Worm (Caenorhabditis elegans) whole organism, L1 larva: ENCODE measurements around the gene R02E4.3.
A peak's percentile ranks its signal among the peaks of the same experiment; 100 is the strongest.

ENCODE experiments used
- C04F5.9 ChIP-seq: sonication (generic microtip); optimal IDR thresholded peaks from 2 replicates; lab custom pipeline; 2016; ENCODE audit warnings: missing genetic modification characterization, missing compliant biosample characterization
- C16A3.4 ChIP-seq: fragments of 150-350 bp; optimal IDR thresholded peaks from 2 replicates; lab custom pipeline; 2014; ENCODE audit warnings: missing biosample characterization, missing genetic modification characterization
- F16B12.6 ChIP-seq: fragments of 150-350 bp; optimal IDR thresholded peaks from 2 replicates; lab custom pipeline; 2014; ENCODE audit warnings: missing biosample characterization, missing genetic modification characterization
- aha-1 ChIP-seq: fragments of 150-350 bp; optimal IDR thresholded peaks from 2 replicates; lab custom pipeline; 2014; ENCODE audit warnings: missing biosample characterization, missing genetic modification characterization
- alr-1 ChIP-seq: fragments of 200-800 bp; sonication (Bioruptor generic); optimal IDR thresholded peaks from 2 replicates; lab custom pipeline; 2018; ENCODE audit warnings: borderline replicate concordance, mild to moderate bottlenecking, missing genetic modification characterization, missing compliant biosample characterization
- aly-2 ChIP-seq: fragments of 150-350 bp; optimal IDR thresholded peaks from 2 replicates; lab custom pipeline; 2014; ENCODE audit warnings: missing biosample characterization, missing genetic modification characterization
- blmp-1 ChIP-seq: fragments of 150-350 bp; optimal IDR thresholded peaks from 2 replicates; lab custom pipeline; 2014; ENCODE audit warnings: missing biosample characterization, missing genetic modification characterization
- ceh-63 ChIP-seq: fragments of 200-800 bp; sonication (Bioruptor generic); optimal IDR thresholded peaks from 2 replicates; lab custom pipeline; 2018; ENCODE audit warnings: mild to moderate bottlenecking, missing genetic modification characterization, missing compliant biosample characterization
- ceh-8 ChIP-seq: fragments of 200-800 bp; sonication (Bioruptor generic); optimal IDR thresholded peaks from 2 replicates; lab custom pipeline; 2018; ENCODE audit warnings: mild to moderate bottlenecking, missing genetic modification characterization, moderate library complexity, missing compliant biosample characterization
- ceh-82 ChIP-seq, 3 experiments: fragments of 150-350 bp in 1 of 3; sonication (generic microtip) in 2 of 3; optimal IDR thresholded peaks; 2 replicates each; lab custom pipeline; 2014 to 2017; ENCODE audit warnings: missing biosample characterization in 3 of 3, missing genetic modification characterization in 3 of 3
- ceh-88 ChIP-seq: fragments of 200-800 bp; sonication (Bioruptor generic); IDR thresholded peaks from 2 replicates; pipeline ENCODE4 v1.3.6; 2022; ENCODE audit warnings: missing genetic modification characterization, missing compliant biosample characterization
- dpl-1 ChIP-seq, 3 experiments: fragments of 150-350 bp in 2 of 3; sonication (generic microtip) in 1 of 3; optimal IDR thresholded peaks; 2 replicates each; lab custom pipeline; 2014 to 2017; ENCODE audit warnings: missing biosample characterization in 3 of 3, missing genetic modification characterization in 3 of 3, missing genetic modification reagents in 3 of 3
- dsc-1 ChIP-seq: sonication (generic microtip); optimal IDR thresholded peaks from 2 replicates; lab custom pipeline; 2016; ENCODE audit warnings: mild to moderate bottlenecking, missing genetic modification characterization, missing compliant biosample characterization
- efl-3 ChIP-seq: fragments of 200-800 bp; sonication (Bioruptor generic); optimal IDR thresholded peaks from 2 replicates; lab custom pipeline; 2018; ENCODE audit warnings: mild to moderate bottlenecking, missing genetic modification characterization, missing compliant biosample characterization
- egl-13 ChIP-seq: sonication (generic microtip); optimal IDR thresholded peaks from 2 replicates; lab custom pipeline; 2016; ENCODE audit warnings: missing genotype, missing genetic modification reagents, missing genetic modification characterization, missing compliant biosample characterization
- egl-27 ChIP-seq, 2 experiments: fragments of 150-350 bp in 1 of 2; sonication (generic microtip); optimal IDR thresholded peaks; 3 replicates each; lab custom pipeline; 2017 to 2018; ENCODE audit warnings: missing biosample characterization in 2 of 2, missing genetic modification characterization in 2 of 2, missing genetic modification reagents in 2 of 2
- fkh-10 ChIP-seq: sonication (generic microtip); optimal IDR thresholded peaks from 2 replicates; lab custom pipeline; 2017; ENCODE audit warnings: missing biosample characterization, missing genetic modification reagents, missing genetic modification characterization
- fkh-4 ChIP-seq: sonication (generic microtip); optimal IDR thresholded peaks from 2 replicates; lab custom pipeline; 2016; ENCODE audit warnings: missing compliant biosample characterization, missing genetic modification characterization, borderline replicate concordance
- fkh-8 ChIP-seq: sonication (generic microtip); optimal IDR thresholded peaks from 2 replicates; lab custom pipeline; 2016; ENCODE audit warnings: mild to moderate bottlenecking, missing genetic modification characterization, missing compliant biosample characterization
- hlh-4 ChIP-seq: sonication (generic microtip); optimal IDR thresholded peaks from 2 replicates; lab custom pipeline; 2016; ENCODE audit warnings: mild to moderate bottlenecking, missing genetic modification characterization, missing compliant biosample characterization
- hpl-2 ChIP-seq: fragments of 150-350 bp; optimal IDR thresholded peaks from 2 replicates; lab custom pipeline; 2014; ENCODE audit warnings: missing biosample characterization, missing genetic modification reagents, missing genetic modification characterization
- irx-1 ChIP-seq: sonication (generic microtip); optimal IDR thresholded peaks from 2 replicates; lab custom pipeline; 2016; ENCODE audit warnings: missing genetic modification characterization, missing compliant biosample characterization
- isw-1 ChIP-seq: fragments of 200-800 bp; sonication (Bioruptor generic); IDR thresholded peaks from 2 replicates; pipeline ENCODE4 v1.3.6; 2022; ENCODE audit warnings: missing genetic modification characterization, missing compliant biosample characterization
- lin-13 ChIP-seq: fragments of 150-350 bp; optimal IDR thresholded peaks from 2 replicates; lab custom pipeline; 2014; ENCODE audit warnings: missing biosample characterization, missing genetic modification reagents, missing genetic modification characterization
- lir-3 ChIP-seq: sonication (generic microtip); optimal IDR thresholded peaks from 2 replicates; lab custom pipeline; 2016; ENCODE audit warnings: mild to moderate bottlenecking, missing genetic modification characterization, moderate library complexity, missing compliant biosample characterization; ENCODE audit not compliant: poor library complexity
- lsy-2 ChIP-seq, 2 experiments: fragments of 150-350 bp; optimal IDR thresholded peaks; 2 replicates each; lab custom pipeline; 2014; ENCODE audit warnings: missing biosample characterization in 2 of 2, missing genetic modification characterization in 2 of 2
- mep-1 ChIP-seq: fragments of 150-350 bp; optimal IDR thresholded peaks from 2 replicates; lab custom pipeline; 2014; ENCODE audit warnings: missing biosample characterization, missing genetic modification characterization
- nhr-11 ChIP-seq: fragments of 150-350 bp; optimal IDR thresholded peaks from 2 replicates; lab custom pipeline; 2014; ENCODE audit warnings: missing biosample characterization, missing genetic modification characterization
- nhr-19 ChIP-seq: fragments of 200-800 bp; sonication (Bioruptor generic); conservative IDR thresholded peaks from 2 replicates; pipeline ENCODE4 v1.3.6; 2022; ENCODE audit warnings: missing genetic modification characterization, missing compliant biosample characterization
- nhr-71 ChIP-seq: sonication (generic microtip); optimal IDR thresholded peaks from 2 replicates; lab custom pipeline; 2016; ENCODE audit warnings: mild to moderate bottlenecking, missing genetic modification characterization, moderate library complexity, missing compliant biosample characterization
- nhr-77 ChIP-seq: fragments of 150-350 bp; optimal IDR thresholded peaks from 2 replicates; lab custom pipeline; 2014; ENCODE audit warnings: missing biosample characterization, missing genetic modification characterization
- nhr-84 ChIP-seq: sonication (generic microtip); optimal IDR thresholded peaks from 2 replicates; lab custom pipeline; 2017; ENCODE audit warnings: missing biosample characterization, missing genetic modification characterization
- nhr-90 ChIP-seq: sonication (generic microtip); optimal IDR thresholded peaks from 2 replicates; lab custom pipeline; 2016; ENCODE audit warnings: mild to moderate bottlenecking, missing genetic modification characterization, missing compliant biosample characterization; ENCODE audit not compliant: poor library complexity
- rnt-1 ChIP-seq: sonication (generic microtip); optimal IDR thresholded peaks from 2 replicates; lab custom pipeline; 2016; ENCODE audit warnings: mild to moderate bottlenecking, missing genetic modification characterization, moderate library complexity, missing compliant biosample characterization
- snpc-4 ChIP-seq: fragments of 150-350 bp; optimal IDR thresholded peaks from 2 replicates; lab custom pipeline; 2014; ENCODE audit warnings: missing biosample characterization, missing genetic modification characterization
- snu-23 ChIP-seq: sonication (generic microtip); optimal IDR thresholded peaks from 2 replicates; lab custom pipeline; 2016; ENCODE audit warnings: missing genetic modification characterization, missing compliant biosample characterization
- swsn-7 ChIP-seq: sonication (generic microtip); optimal IDR thresholded peaks from 2 replicates; lab custom pipeline; 2016; ENCODE audit warnings: missing genetic modification characterization, missing compliant biosample characterization
- tlp-1 ChIP-seq: fragments of 150-350 bp; optimal IDR thresholded peaks from 2 replicates; lab custom pipeline; 2014; ENCODE audit warnings: missing biosample characterization, missing genetic modification characterization
- unc-130 ChIP-seq: fragments of 150-350 bp; optimal IDR thresholded peaks from 2 replicates; lab custom pipeline; 2017; ENCODE audit warnings: missing biosample characterization, missing genetic modification characterization, inconsistent platforms
- unc-30 ChIP-seq: sonication (generic microtip); optimal IDR thresholded peaks from 2 replicates; lab custom pipeline; 2017; ENCODE audit warnings: missing biosample characterization, missing genetic modification characterization
- unc-86 ChIP-seq: sonication (generic microtip); optimal IDR thresholded peaks from 2 replicates; lab custom pipeline; 2016; ENCODE audit warnings: missing genetic modification characterization, missing compliant biosample characterization
- unc-98 ChIP-seq: fragments of 200-800 bp; sonication (Bioruptor generic); IDR thresholded peaks from 2 replicates; pipeline ENCODE4 v1.3.6; 2022; ENCODE audit warnings: missing genetic modification characterization, missing compliant biosample characterization
- vab-15 ChIP-seq: sonication (generic microtip); optimal IDR thresholded peaks from 2 replicates; lab custom pipeline; 2017; ENCODE audit warnings: missing genotype, mild to moderate bottlenecking, missing genetic modification characterization, missing compliant biosample characterization
- xbp-1 ChIP-seq: sonication (generic microtip); optimal IDR thresholded peaks from 2 replicates; lab custom pipeline; 2016; ENCODE audit warnings: missing genetic modification characterization, missing compliant biosample characterization
- zip-4 ChIP-seq: fragments of 200-800 bp; sonication (Bioruptor generic); optimal IDR thresholded peaks from 2 replicates; lab custom pipeline; 2018; ENCODE audit warnings: mild to moderate bottlenecking, missing genetic modification characterization, moderate library complexity, missing compliant biosample characterization
- ztf-11 ChIP-seq, 2 experiments: sonication (generic microtip); optimal IDR thresholded peaks; 2 replicates each; lab custom pipeline; 2016 to 2017; ENCODE audit warnings: missing genetic modification characterization in 2 of 2, missing biosample characterization in 1 of 2, missing compliant biosample characterization in 1 of 2
- ztf-4 ChIP-seq: fragments of 150-350 bp; optimal IDR thresholded peaks from 2 replicates; lab custom pipeline; 2014; ENCODE audit warnings: missing biosample characterization, missing genetic modification characterization

Gene R02E4.3

DNA sequence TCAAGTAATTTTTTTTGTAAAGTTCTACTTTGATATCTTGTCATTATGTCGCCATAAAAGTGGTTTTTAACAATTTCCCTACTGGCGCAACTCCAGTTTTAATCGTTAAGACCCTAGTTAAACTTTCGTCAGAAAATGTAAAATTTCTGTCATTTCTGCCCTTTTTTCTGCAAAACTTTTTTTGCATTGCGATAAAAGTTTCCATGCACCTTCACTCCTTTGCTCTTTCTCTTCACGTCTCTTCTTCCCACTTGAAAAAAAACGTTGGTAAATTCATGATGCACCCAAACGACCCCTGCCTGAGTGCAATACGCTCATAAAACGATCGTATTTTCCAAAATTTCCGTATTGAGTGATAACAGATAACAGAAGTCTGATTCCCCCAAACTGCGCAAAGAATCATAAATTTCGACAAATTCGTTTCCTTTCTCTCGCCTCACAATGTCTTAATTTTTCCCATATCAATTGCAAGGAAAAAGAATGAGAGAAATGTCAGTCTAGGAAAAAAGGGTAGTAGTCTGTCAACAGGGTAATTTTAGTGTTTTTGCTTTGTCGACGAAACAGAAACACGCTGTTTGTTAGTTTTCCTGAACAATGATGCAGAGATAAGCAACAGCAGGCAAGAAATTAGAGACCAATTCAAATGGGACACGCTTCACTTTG, 39.0 kb upstream of the R02E4.3 start (continued):
- no peak for TF ChIP-seq nhr-77 (tag; lab: Kevin White, UChicago)
- TF ChIP-seq nhr-19 (GFP tag; lab: Robert Waterston, UW) = peak; percentile 44
- TF ChIP-seq nhr-90 (tag; lab: Kevin White, UChicago) = peak; percentile 30
- no peak for TF ChIP-seq efl-3 (GFP tag; lab: Kevin White, UChicago)
- no peak for TF ChIP-seq unc-30 (tag; lab: Kevin White, UChicago)
- TF ChIP-seq hpl-2 (GFP tag; lab: Kevin White, UChicago) = no peak
- no peak for TF ChIP-seq snpc-4 (tag; lab: Kevin White, UChicago)
- TF ChIP-seq swsn-7 (tag; lab: Kevin White, UChicago) = no peak
- TF ChIP-seq ceh-8 = no peak
- peak; percentile 49 for TF ChIP-seq mep-1 (tag; lab: Kevin White, UChicago)
- TF ChIP-seq dsc-1 (tag; lab: Kevin White, UChicago) = no peak
- TF ChIP-seq xbp-1 = no peak
- no peak for TF ChIP-seq unc-98 (GFP tag; lab: Robert Waterston, UW)
- peak; percentile 66 for TF ChIP-seq nhr-71 (tag; lab: Kevin White, UChicago)
- no peak for TF ChIP-seq egl-27 (tag; optimal IDR thresholded peaks at IDR 0.05; lab: Kevin White, UChicago)
- TF ChIP-seq ztf-4 (tag; lab: Kevin White, UChicago) = peak; percentile 37
- TF ChIP-seq irx-1 = no peak
- no peak for TF ChIP-seq aly-2 (tag; lab: Kevin White, UChicago)
- no peak for TF ChIP-seq F16B12.6 (tag; lab: Kevin White, UChicago)
- peak in 1 of 2 experiments; percentile 19 for TF ChIP-seq lsy-2 (tag; optimal IDR thresholded peaks at IDR 0.05; lab: Kevin White, UChicago)
- TF ChIP-seq snu-23 (GFP tag; lab: Kevin White, UChicago) = peak; percentile 49
- no peak for TF ChIP-seq rnt-1 (tag; lab: Kevin White, UChicago)

DNA sequence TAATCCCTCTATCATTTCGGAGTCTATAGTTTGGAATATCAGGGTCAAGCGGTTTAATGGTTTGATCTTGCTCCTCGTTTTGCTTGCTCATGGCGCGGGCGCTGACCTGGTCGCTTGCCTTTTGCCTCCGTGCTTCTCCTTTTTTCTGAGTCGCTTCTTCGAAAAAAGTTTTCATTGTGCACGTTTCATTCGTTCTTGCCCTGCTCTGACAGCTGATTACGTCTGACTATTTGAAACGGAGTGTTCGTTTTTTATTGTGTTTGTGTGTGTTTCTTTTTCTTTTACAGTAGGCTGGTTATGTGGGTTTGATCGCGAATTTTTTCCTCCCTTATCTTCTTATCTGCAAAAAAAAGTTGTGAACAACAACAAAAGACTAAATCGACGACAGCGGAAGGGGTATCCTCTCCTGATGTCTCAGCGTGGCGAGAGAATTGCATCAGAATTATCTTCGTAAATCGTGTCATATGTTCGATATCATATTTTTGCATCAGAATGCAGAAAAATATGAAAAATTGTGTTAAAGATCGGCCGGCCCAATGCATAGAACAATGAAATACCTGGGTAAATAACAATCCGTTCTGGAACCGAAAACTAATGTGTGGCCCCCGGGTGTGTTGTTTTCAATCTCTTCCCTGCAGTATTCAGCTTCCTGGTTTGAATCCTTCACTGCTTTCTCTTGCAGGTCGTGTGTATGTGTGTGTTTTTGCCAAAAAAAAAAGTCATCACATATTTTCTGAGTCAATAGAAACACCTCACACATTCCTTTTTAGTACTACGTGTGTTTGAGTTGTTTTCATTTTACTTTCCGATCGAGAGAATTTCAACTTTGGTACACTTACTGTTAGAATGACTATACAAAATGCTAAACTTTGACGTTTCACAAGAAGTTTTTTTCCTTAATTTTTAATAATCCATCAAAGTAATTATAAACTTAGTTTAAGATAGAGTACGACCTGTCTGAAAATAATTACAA, 38.0 kb upstream of the R02E4.3 start, which contains the start of gene ZK470.4:
ZK470.4 (minus strand) TSS at position 175 of the 973 bp plus-strand sequence.
- TF ChIP-seq zip-4 (GFP tag; lab: Kevin White, UChicago) = no peak
- no peak for TF ChIP-seq C04F5.9
- TF ChIP-seq isw-1 (GFP tag; lab: Robert Waterston, UW) = no peak
- no peak for TF ChIP-seq fkh-4 (tag; lab: Kevin White, UChicago)
- no peak for TF ChIP-seq unc-30 (tag; lab: Kevin White, UChicago)
- TF ChIP-seq blmp-1 = peak; percentile 49
- no peak for TF ChIP-seq hpl-2 (GFP tag; lab: Kevin White, UChicago)
- no peak for TF ChIP-seq ceh-63
- TF ChIP-seq unc-86 (tag; lab: Kevin White, UChicago) = no peak
- no peak for TF ChIP-seq vab-15 (tag; lab: Kevin White, UChicago)
- peak; percentile 34 for TF ChIP-seq aha-1 (tag; lab: Kevin White, UChicago)
- no peak for TF ChIP-seq ceh-88 (GFP tag; lab: Robert Waterston, UW)
- TF ChIP-seq hlh-4 = no peak
- no peak for TF ChIP-seq ztf-11 (tag; optimal IDR thresholded peaks at IDR 0.05; lab: Kevin White, UChicago)
- no peak for TF ChIP-seq ztf-4 (tag; lab: Kevin White, UChicago)
- TF ChIP-seq aly-2 (tag; lab: Kevin White, UChicago) = no peak
- no peak for TF ChIP-seq fkh-8 (tag; lab: Kevin White, UChicago)
- no peak for TF ChIP-seq unc-130 (tag; lab: Kevin White, UChicago)
- no peak for TF ChIP-seq tlp-1
- TF ChIP-seq snu-23 (GFP tag; lab: Kevin White, UChicago) = peak; percentile 8
- TF ChIP-seq nhr-84 (tag; lab: Kevin White, UChicago) = no peak
- no peak for TF ChIP-seq ceh-82 (tag; optimal IDR thresholded peaks at IDR 0.05; lab: Kevin White, UChicago)
- no peak for TF ChIP-seq dpl-1 (GFP tag; optimal IDR thresholded peaks at IDR 0.05; lab: Kevin White, UChicago)
- no peak for TF ChIP-seq irx-1
- no peak for TF ChIP-seq nhr-11 (tag; lab: Kevin White, UChicago)
- no peak for TF ChIP-seq C16A3.4 (tag; lab: Kevin White, UChicago)
- TF ChIP-seq nhr-71 (tag; lab: Kevin White, UChicago) = peak; percentile 46
- TF ChIP-seq alr-1 (tag; lab: Kevin White, UChicago) = no peak
- no peak for TF ChIP-seq fkh-10 (GFP tag; lab: Kevin White, UChicago)
- no peak for TF ChIP-seq lir-3 (tag; lab: Kevin White, UChicago)
- no peak for TF ChIP-seq lin-13 (GFP tag; lab: Kevin White, UChicago)
- TF ChIP-seq egl-13 = no peak
